Worm (Caenorhabditis elegans): ENCODE measurements around the gene cdk-4.

ce11 chrX:13526219-13527218, 7.8 kb upstream of the cdk-4 start:
- TF ChIP-seq nhr-11 (tag; optimal IDR thresholded peaks at IDR 0.05) (no peak), ceh-2 (tag; optimal IDR thresholded peaks at IDR 0.05) (no peak)

Measured in whole organism, late embryonic.